Worm (Caenorhabditis elegans): ENCODE results near the gene R144.13.

- TF ChIP-seq nfya-1 (tag; optimal IDR thresholded peaks at IDR 0.05; ENCODE audit: insufficient read depth) (no peak), ZK546.5 (tag; optimal IDR thresholded peaks at IDR 0.05) (no peak), nhr-28 (tag; optimal IDR thresholded peaks at IDR 0.05) (no peak), jun-1 (tag; optimal IDR thresholded peaks at IDR 0.05) (no peak), skn-1 (tag; optimal IDR thresholded peaks at IDR 0.05) (no peak), nhr-23 (tag; optimal IDR thresholded peaks at IDR 0.05) (no peak), nhr-237 (tag; optimal IDR thresholded peaks at IDR 0.05) (no peak), tbx-2 (tag; optimal IDR thresholded peaks at IDR 0.05) (no peak), elt-2 (tag; optimal IDR thresholded peaks at IDR 0.05) (no peak), pha-4 (tag; optimal IDR thresholded peaks at IDR 0.05) (no peak), snpc-4 (tag; optimal IDR thresholded peaks at IDR 0.05) (no peak), lin-39 (tag; optimal IDR thresholded peaks at IDR 0.05) (no peak), unc-62 (GFP tag; optimal IDR thresholded peaks at IDR 0.05) (no peak)
Measured at ce11 chrIII:5012460-5012859, 10.6 kb upstream of the R144.13 start.
